Worm (Caenorhabditis elegans) whole organism, L4 larva: ENCODE measurements around the gene ncx-9.

ENCODE experiments used
- egl-27 ChIP-seq: sonication (generic microtip); optimal IDR thresholded peaks from 3 replicates; lab custom pipeline; 2017; ENCODE audit warnings: missing biosample characterization, missing genetic modification reagents, missing genetic modification characterization
- nhr-77 ChIP-seq: fragments of 150-350 bp; optimal IDR thresholded peaks from 2 replicates; lab custom pipeline; 2014; ENCODE audit warnings: missing biosample characterization, missing genetic modification characterization
- zag-1 ChIP-seq: fragments of 150-350 bp; optimal IDR thresholded peaks from 2 replicates; lab custom pipeline; 2014; ENCODE audit warnings: missing biosample characterization, missing genetic modification characterization

- TF ChIP-seq nhr-77 (tag; lab: Kevin White, UChicago) (no peak), egl-27 (tag; lab: Kevin White, UChicago) (no peak), zag-1 (tag; lab: Kevin White, UChicago) (no peak)
These were observed 26.3 kb downstream of the ncx-9 start for ce11 chrV:4968775-4969174.
